Worm (Caenorhabditis elegans) whole organism, L3 larva: ENCODE data around the gene F19C7.4.

Experiments
- R02D3.7 ChIP-seq: fragments of 150-350 bp; optimal IDR thresholded peaks from 2 replicates; lab custom pipeline; 2014; ENCODE audit warnings: missing biosample characterization, missing genetic modification characterization
- ZK546.5 ChIP-seq: sonication (generic microtip); optimal IDR thresholded peaks from 2 replicates; lab custom pipeline; 2017; ENCODE audit warnings: missing biosample characterization, missing genetic modification characterization
- aly-2 ChIP-seq: fragments of 150-350 bp; optimal IDR thresholded peaks from 2 replicates; lab custom pipeline; 2014; ENCODE audit warnings: missing biosample characterization, missing genetic modification characterization
- ama-1 ChIP-seq: fragments of 150-350 bp; optimal IDR thresholded peaks from 2 replicates; lab custom pipeline; 2018
- ceh-16 ChIP-seq: sonication (generic microtip); optimal IDR thresholded peaks from 2 replicates; lab custom pipeline; 2017; ENCODE audit warnings: missing biosample characterization, missing genetic modification characterization
- ceh-28 ChIP-seq: fragments of 150-350 bp; optimal IDR thresholded peaks from 2 replicates; lab custom pipeline; 2014; ENCODE audit warnings: missing biosample characterization, missing genetic modification reagents, missing genetic modification characterization
- ceh-82 ChIP-seq: fragments of 150-350 bp; optimal IDR thresholded peaks from 2 replicates; lab custom pipeline; 2014; ENCODE audit warnings: missing biosample characterization, missing genetic modification characterization
- ceh-9 ChIP-seq: sonication (generic microtip); optimal IDR thresholded peaks from 2 replicates; lab custom pipeline; 2018; ENCODE audit warnings: missing biosample characterization, missing genetic modification characterization
- egl-5 ChIP-seq: fragments of 150-350 bp; optimal IDR thresholded peaks from 2 replicates; lab custom pipeline; 2017; ENCODE audit warnings: missing biosample characterization, missing genetic modification reagents, missing genetic modification characterization, inconsistent platforms
- elt-1 ChIP-seq: fragments of 150-350 bp; optimal IDR thresholded peaks from 2 replicates; lab custom pipeline; 2014; ENCODE audit warnings: missing biosample characterization, missing genetic modification characterization
- elt-2 ChIP-seq: sonication (generic microtip); optimal IDR thresholded peaks from 2 replicates; lab custom pipeline; 2016; ENCODE audit warnings: missing genetic modification reagents, mild to moderate bottlenecking, missing genetic modification characterization, missing compliant biosample characterization
- fkh-10 ChIP-seq: sonication (generic microtip); optimal IDR thresholded peaks from 2 replicates; lab custom pipeline; 2017; ENCODE audit warnings: missing biosample characterization, missing genetic modification reagents, missing genetic modification characterization
- fkh-2 ChIP-seq: fragments of 150-350 bp; optimal IDR thresholded peaks from 2 replicates; lab custom pipeline; 2014; ENCODE audit warnings: missing biosample characterization, missing genetic modification reagents, missing genetic modification characterization
- fos-1 ChIP-seq: fragments of 150-350 bp; optimal IDR thresholded peaks from 2 replicates; lab custom pipeline; 2014; ENCODE audit warnings: missing biosample characterization, missing genetic modification characterization
- hmg-11 ChIP-seq: sonication (generic microtip); optimal IDR thresholded peaks from 2 replicates; lab custom pipeline; 2016; ENCODE audit warnings: missing genetic modification characterization, missing compliant biosample characterization
- jun-1 ChIP-seq: fragments of 150-350 bp; optimal IDR thresholded peaks from 2 replicates; lab custom pipeline; 2014; ENCODE audit warnings: missing biosample characterization, missing genetic modification reagents, missing genetic modification characterization
- lin-15B ChIP-seq: fragments of 150-350 bp; optimal IDR thresholded peaks from 2 replicates; lab custom pipeline; 2014; ENCODE audit warnings: missing biosample characterization, missing genetic modification characterization
- lin-39 ChIP-seq: fragments of 150-350 bp; optimal IDR thresholded peaks from 2 replicates; lab custom pipeline; 2018; ENCODE audit warnings: missing biosample characterization, missing genetic modification reagents, missing genetic modification characterization
- lsy-12 ChIP-seq: sonication (generic microtip); optimal IDR thresholded peaks from 2 replicates; lab custom pipeline; 2016; ENCODE audit warnings: mild to moderate bottlenecking, missing genetic modification characterization, missing compliant biosample characterization
- mdl-1 ChIP-seq: fragments of 150-350 bp; optimal IDR thresholded peaks from 2 replicates; lab custom pipeline; 2014; ENCODE audit warnings: missing biosample characterization, missing genetic modification characterization
- nfya-1 ChIP-seq: sonication (generic microtip); optimal IDR thresholded peaks from 2 replicates; lab custom pipeline; 2017; ENCODE audit warnings: missing genetic modification characterization, mild to moderate bottlenecking, missing compliant biosample characterization, antibody characterized with exemption, moderate library complexity; ENCODE audit not compliant: insufficient read depth
- nhr-11 ChIP-seq: fragments of 150-350 bp; optimal IDR thresholded peaks from 2 replicates; lab custom pipeline; 2014; ENCODE audit warnings: missing biosample characterization, missing genetic modification characterization
- nhr-12 ChIP-seq: fragments of 150-350 bp; optimal IDR thresholded peaks from 2 replicates; lab custom pipeline; 2014; ENCODE audit warnings: missing biosample characterization, missing genetic modification characterization
- nhr-23 ChIP-seq: fragments of 150-350 bp; optimal IDR thresholded peaks from 2 replicates; lab custom pipeline; 2014; ENCODE audit warnings: missing biosample characterization, missing genetic modification reagents, missing genetic modification characterization
- nhr-237 ChIP-seq: fragments of 150-350 bp; optimal IDR thresholded peaks from 2 replicates; lab custom pipeline; 2014; ENCODE audit warnings: missing biosample characterization, missing genetic modification characterization
- nhr-25 ChIP-seq: sonication (generic microtip); optimal IDR thresholded peaks from 2 replicates; lab custom pipeline; 2017; ENCODE audit warnings: missing biosample characterization, missing genetic modification characterization
- nhr-28 ChIP-seq: fragments of 150-350 bp; optimal IDR thresholded peaks from 2 replicates; lab custom pipeline; 2014; ENCODE audit warnings: missing biosample characterization, missing genetic modification characterization
- nhr-43 ChIP-seq: sonication (generic microtip); optimal IDR thresholded peaks from 2 replicates; lab custom pipeline; 2016; ENCODE audit warnings: mild to moderate bottlenecking, missing genetic modification characterization, missing compliant biosample characterization; ENCODE audit not compliant: poor library complexity, severe bottlenecking
- nhr-76 ChIP-seq: fragments of 150-350 bp; sonication (generic microtip); optimal IDR thresholded peaks from 5 replicates; lab custom pipeline; 2014; ENCODE audit warnings: missing biosample characterization, missing genetic modification characterization
- pha-4 ChIP-seq: fragments of 150-350 bp; optimal IDR thresholded peaks from 2 replicates; lab custom pipeline; 2014; ENCODE audit warnings: missing biosample characterization, missing genetic modification reagents, missing genetic modification characterization
- pqm-1 ChIP-seq: fragments of 150-350 bp; optimal IDR thresholded peaks from 2 replicates; lab custom pipeline; 2017; ENCODE audit warnings: missing biosample characterization, missing genetic modification characterization, inconsistent platforms
- sea-2 ChIP-seq: fragments of 150-350 bp; sonication (generic microtip); optimal IDR thresholded peaks from 4 replicates; lab custom pipeline; 2014; ENCODE audit warnings: missing biosample characterization, missing genetic modification reagents, missing genetic modification characterization
- skn-1 ChIP-seq: fragments of 150-350 bp; optimal IDR thresholded peaks from 2 replicates; lab custom pipeline; 2014; ENCODE audit warnings: missing biosample characterization, missing genetic modification characterization
- snpc-4 ChIP-seq: fragments of 150-350 bp; optimal IDR thresholded peaks from 2 replicates; lab custom pipeline; 2014; ENCODE audit warnings: missing biosample characterization, missing genetic modification characterization
- tbx-2 ChIP-seq: sonication (generic microtip); optimal IDR thresholded peaks from 2 replicates; lab custom pipeline; 2016; ENCODE audit warnings: mild to moderate bottlenecking, missing genetic modification characterization, missing compliant biosample characterization
- unc-39 ChIP-seq: sonication (generic microtip); optimal IDR thresholded peaks from 4 replicates; lab custom pipeline; 2017; ENCODE audit warnings: missing biosample characterization, missing genetic modification characterization
- unc-62 ChIP-seq: fragments of 150-350 bp; sonication (generic microtip); optimal IDR thresholded peaks from 4 replicates; lab custom pipeline; 2014; ENCODE audit warnings: missing biosample characterization, missing genetic modification reagents, missing genetic modification characterization
- ztf-11 ChIP-seq: fragments of 150-350 bp; optimal IDR thresholded peaks from 2 replicates; lab custom pipeline; 2014; ENCODE audit warnings: missing biosample characterization, missing genetic modification characterization

Gene F19C7.4

ce11 chrIV:4637840-4638239, 35.2 kb downstream of the F19C7.4 start, which contains the start of gene F19C7.8:
Gene F19C7.8 (minus strand): TSS chrIV:4638095.
- TF ChIP-seq elt-2 (tag; lab: Kevin White, UChicago) (no peak), nhr-43 (no peak), aly-2 (tag; lab: Kevin White, UChicago) (no peak), ama-1 (no peak), ceh-16 (no peak), jun-1 (no peak)

ce11 chrIV:4639352-4639751, 36.7 kb downstream of the F19C7.4 start:
- TF ChIP-seq lin-39 (tag; lab: Kevin White, UChicago): no peak
- no peak for TF ChIP-seq unc-39 (tag; lab: Kevin White, UChicago)
- no peak for TF ChIP-seq R02D3.7 (tag; lab: Kevin White, UChicago)
- TF ChIP-seq ceh-82 (tag; lab: Kevin White, UChicago): no peak
- no peak for TF ChIP-seq mdl-1 (tag; lab: Kevin White, UChicago)
- TF ChIP-seq ZK546.5: no peak
- no peak for TF ChIP-seq jun-1
- no peak for TF ChIP-seq ztf-11 (tag; lab: Kevin White, UChicago)
- no peak for TF ChIP-seq sea-2

ce11 chrIV:4640941-4641340, 38.3 kb downstream of the F19C7.4 start:
- TF ChIP-seq nhr-25 (tag; lab: Kevin White, UChicago): peak; percentile 77
- peak; percentile 15 for TF ChIP-seq nhr-43
- no peak for TF ChIP-seq elt-1

- peak; percentile 30 for TF ChIP-seq nhr-25 (tag; lab: Kevin White, UChicago)
- TF ChIP-seq elt-1: no peak
- TF ChIP-seq, all 47 proteins: peak for 1
These were observed 40.9 kb downstream of the F19C7.4 start for ce11 chrIV:4643577-4643976.

ce11 chrIV:4645243-4645642, 42.6 kb downstream of the F19C7.4 start:
- TF ChIP-seq ceh-9 (tag; lab: Kevin White, UChicago): no peak
- no peak for TF ChIP-seq nhr-43
- no peak for TF ChIP-seq tbx-2 (tag; lab: Kevin White, UChicago)

DNA sequence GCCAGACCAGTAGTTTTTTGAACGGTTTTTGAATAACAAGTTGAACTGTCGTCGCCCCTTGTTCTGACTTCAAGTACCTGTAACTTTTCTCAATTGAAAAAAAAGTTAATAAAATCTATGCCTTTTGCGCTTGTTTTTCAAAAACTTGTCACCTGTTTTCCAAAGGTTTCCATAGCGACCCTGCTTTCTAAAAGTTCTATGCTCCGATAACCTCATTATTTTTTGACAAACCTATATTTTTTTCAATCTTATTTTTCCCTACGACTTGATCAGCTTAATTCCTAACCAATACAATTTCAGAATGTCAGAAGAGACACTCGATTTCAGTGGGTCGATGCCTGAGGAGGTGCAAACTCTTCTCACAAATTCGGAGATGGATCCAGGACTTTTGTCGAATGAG, 44.7 kb downstream of the F19C7.4 start, which contains the start of gene F29B9.8:
Gene F29B9.8, plus strand, starts transcription at position 301 of the 400 bp plus-strand sequence.
- TF ChIP-seq nhr-76 (tag; lab: Kevin White, UChicago) (no peak), fkh-2 (tag; lab: Kevin White, UChicago) (no peak), nhr-28 (no peak), R02D3.7 (tag; lab: Kevin White, UChicago) (no peak), egl-5 (no peak), lsy-12 (tag; lab: Kevin White, UChicago) (no peak), snpc-4 (tag; lab: Kevin White, UChicago) (no peak), jun-1 (no peak)

DNA sequence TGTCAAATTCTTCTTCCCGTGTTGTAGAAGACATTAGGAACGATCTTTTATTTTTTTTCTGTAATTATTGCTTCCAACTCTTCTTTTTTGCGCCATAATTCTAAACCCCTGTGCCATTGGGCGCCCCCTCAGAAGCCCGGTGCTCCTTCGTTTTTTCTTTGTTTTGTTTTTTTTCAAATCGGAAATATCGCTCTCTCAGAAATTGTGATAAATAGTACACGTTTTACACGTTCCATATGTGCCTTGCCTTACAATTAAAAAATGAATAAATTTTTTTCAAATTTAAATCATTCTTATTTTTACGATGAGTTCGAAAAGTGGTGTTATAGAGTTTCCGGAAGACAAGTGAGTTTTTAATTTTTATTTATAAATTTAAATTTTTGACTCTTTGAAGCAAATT, 46.8 kb downstream of the F19C7.4 start, which contains the start of gene F29B9.7:
Gene F29B9.7, plus strand, starts transcription at position 301 of the 400 bp plus-strand sequence.
- no peak for TF ChIP-seq nhr-11

- peak; percentile 75 for TF ChIP-seq nhr-25 (tag; lab: Kevin White, UChicago)
- peak; percentile 40 for TF ChIP-seq egl-5
- no peak for TF ChIP-seq unc-62
- peak; percentile 73 for TF ChIP-seq lin-15B (tag; lab: Kevin White, UChicago)
- peak; percentile 65 for TF ChIP-seq lin-39 (tag; lab: Kevin White, UChicago)
- TF ChIP-seq ama-1: peak; percentile 55
- no peak for TF ChIP-seq ceh-82 (tag; lab: Kevin White, UChicago)
- no peak for TF ChIP-seq tbx-2 (tag; lab: Kevin White, UChicago)
- peak; percentile 92 for TF ChIP-seq ceh-28 (tag; lab: Kevin White, UChicago)
- no peak for TF ChIP-seq aly-2 (tag; lab: Kevin White, UChicago)
- peak; percentile 5 for TF ChIP-seq skn-1 (tag; lab: Kevin White, UChicago)
- TF ChIP-seq nhr-28: no peak
- TF ChIP-seq pqm-1 (tag; lab: Kevin White, UChicago): no peak
- peak; percentile 37 for TF ChIP-seq jun-1
- TF ChIP-seq nhr-11: no peak
- TF ChIP-seq nhr-12 (tag; lab: Kevin White, UChicago): no peak
- peak; percentile 61 for TF ChIP-seq nhr-43
- TF ChIP-seq nhr-237 (tag; lab: Kevin White, UChicago): no peak
- TF ChIP-seq hmg-11 (tag; lab: Kevin White, UChicago): peak; percentile 72
- peak; percentile 59 for TF ChIP-seq snpc-4 (tag; lab: Kevin White, UChicago)
- peak; percentile 81 for TF ChIP-seq nhr-23 (tag; lab: Kevin White, UChicago)
- TF ChIP-seq nfya-1 (tag; lab: Kevin White, UChicago): peak; percentile 82
- TF ChIP-seq pha-4 (tag; lab: Kevin White, UChicago): peak; percentile 71
- no peak for TF ChIP-seq fkh-10 (GFP tag; lab: Kevin White, UChicago)
- TF ChIP-seq elt-2 (tag; lab: Kevin White, UChicago): peak; percentile 54
- no peak for TF ChIP-seq fos-1
- TF ChIP-seq, all 47 proteins: peak for 15
These were observed 48.0 kb downstream of the F19C7.4 start, which contains the start of gene ubc-9 for ce11 chrIV:4650624-4651094. Gene ubc-9 (plus strand): TSS chrIV:4651044.
